Worm (Caenorhabditis elegans) whole organism, midembryonic: ENCODE data around the gene T01B7.13.

Experiments used
- T22C8.4 ChIP-seq: fragments of 200-800 bp; sonication (Bioruptor generic); IDR thresholded peaks from 2 replicates; pipeline ENCODE4 v1.3.6; 2022; ENCODE audit warnings: missing genetic modification characterization, missing compliant biosample characterization
- flt-1 ChIP-seq: fragments of 200-800 bp; sonication (Bioruptor generic); IDR thresholded peaks from 2 replicates; pipeline ENCODE4 v1.3.6; 2022; ENCODE audit warnings: missing genetic modification characterization, missing compliant biosample characterization
- klf-2 ChIP-seq: fragments of 200-800 bp; sonication (Bioruptor generic); conservative IDR thresholded peaks from 2 replicates; pipeline ENCODE4 v1.3.6; 2022; ENCODE audit warnings: missing genetic modification reagents, missing genetic modification characterization, missing compliant biosample characterization
- med-1 ChIP-seq: sonication (generic microtip); optimal IDR thresholded peaks from 2 replicates; lab custom pipeline; 2017; ENCODE audit warnings: missing genetic modification characterization, mild to moderate bottlenecking, missing compliant biosample characterization, antibody characterized with exemption, missing genetic modification reagents; ENCODE audit not compliant: insufficient read depth
- ref-1 ChIP-seq: fragments of 200-800 bp; sonication (Bioruptor generic); conservative IDR thresholded peaks from 2 replicates; pipeline ENCODE4 v1.3.6; 2022; ENCODE audit warnings: missing genetic modification reagents, missing genetic modification characterization, missing compliant biosample characterization
- tab-1 ChIP-seq: fragments of 200-800 bp; sonication (Bioruptor generic); IDR thresholded peaks from 2 replicates; pipeline ENCODE4 v1.3.6; 2022; ENCODE audit warnings: missing genetic modification characterization, missing compliant biosample characterization
- ztf-29 ChIP-seq: fragments of 200-800 bp; sonication (Bioruptor generic); IDR thresholded peaks from 2 replicates; pipeline ENCODE4 v1.3.6; 2022; ENCODE audit warnings: missing genetic modification reagents, missing genetic modification characterization, missing compliant biosample characterization

DNA sequence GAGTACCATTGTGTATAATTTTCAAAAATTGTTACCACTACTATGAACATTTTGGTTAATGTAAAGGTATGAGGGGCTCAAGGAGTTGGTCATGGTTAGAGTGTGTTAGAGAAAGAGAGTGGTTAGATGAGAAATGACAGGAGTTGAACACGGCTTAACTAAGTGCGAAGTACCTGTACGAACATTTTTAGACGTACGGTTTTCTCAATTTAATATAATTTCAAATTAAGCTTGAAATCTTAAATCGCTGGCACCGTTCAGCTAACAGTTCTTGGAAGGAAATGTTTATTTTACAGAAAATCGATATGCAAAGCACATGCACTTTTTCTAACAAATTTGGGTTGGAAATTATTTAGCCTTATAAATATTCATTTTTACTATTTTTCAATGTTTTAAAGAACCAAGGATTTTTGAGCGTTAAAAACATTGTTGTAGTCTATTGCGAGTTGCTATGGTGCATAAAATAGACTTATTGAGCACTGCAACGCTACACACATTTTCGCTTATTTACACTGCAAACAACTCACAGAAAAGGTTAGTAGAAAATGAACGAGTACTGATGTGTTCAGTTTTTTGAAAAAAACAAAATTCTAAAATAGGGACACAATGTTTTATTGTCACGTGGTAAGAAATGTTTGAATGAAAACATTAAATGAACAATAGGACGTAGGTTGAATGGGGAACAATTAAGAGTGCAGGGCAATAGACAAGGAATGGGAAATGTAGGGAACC lies 13.4 kb upstream of the T01B7.13 start, which contains the start of gene sphk-1:
- no peak for TF ChIP-seq T22C8.4 (GFP tag; lab: Robert Waterston, UW)
- no peak for TF ChIP-seq flt-1 (GFP tag; lab: Robert Waterston, UW)
- TF ChIP-seq tab-1, result no peak
- no peak for TF ChIP-seq klf-2 (GFP tag; lab: Robert Waterston, UW)
- no peak for TF ChIP-seq ref-1 (GFP tag; lab: Robert Waterston, UW)
- no peak for TF ChIP-seq med-1 (GFP tag; lab: Kevin White, UChicago)
- TF ChIP-seq ztf-29 (GFP tag; lab: Robert Waterston, UW), result no peak
